Worm (Caenorhabditis elegans): ENCODE results near the gene H34I24.1.

H34I24.1 gene

ce11 chrIII:2836742-2837416, 10.0 kb upstream of the H34I24.1 start:
- TF ChIP-seq ceh-28 (tag; optimal IDR thresholded peaks at IDR 0.05) (peak; percentile 81), F44E2.7 (GFP tag; IDR thresholded peaks at IDR 0.05) (peak; percentile 39; the same call in 1 of the 2 replicates)

ce11 chrIII:2840877-2841540, 5.8 kb upstream of the H34I24.1 start, which contains the start of gene Y71H2AR.2:
Y71H2AR.2 (minus strand) TSS chrIII:2840927.
- TF ChIP-seq nhr-237 (tag; optimal IDR thresholded peaks at IDR 0.05), result no peak
- no peak for TF ChIP-seq mxl-2 (GFP tag; conservative IDR thresholded peaks at IDR 0.05)
- no peak for TF ChIP-seq dmd-8 (GFP tag; IDR thresholded peaks at IDR 0.05)
- no peak for TF ChIP-seq jun-1 (tag; optimal IDR thresholded peaks at IDR 0.05)
- peak; percentile 91 for TF ChIP-seq aha-1 (tag)

ce11 chrIII:2841856-2842373, 4.9 kb upstream of the H34I24.1 start, which contains the start of gene H34I24.2:
H34I24.2 (plus strand) TSS chrIII:2842044.
- TF ChIP-seq daf-12 (tag; optimal IDR thresholded peaks at IDR 0.05), result no peak
- TF ChIP-seq unc-62 (GFP tag; optimal IDR thresholded peaks at IDR 0.05 in 1 of 2), result peak in 1 of 2 experiments; percentile 66
- no peak for TF ChIP-seq unc-62 (tag; optimal IDR thresholded peaks at IDR 0.05)
- peak; percentile 92 for TF ChIP-seq pqm-1 (tag; optimal IDR thresholded peaks at IDR 0.05)
- no peak for TF ChIP-seq T20F7.1 (GFP tag; optimal IDR thresholded peaks at IDR 0.05)
- TF ChIP-seq nhr-76 (tag; optimal IDR thresholded peaks at IDR 0.05), result no peak
- peak; percentile 21 for TF ChIP-seq nhr-28 (tag; optimal IDR thresholded peaks at IDR 0.05)
- TF ChIP-seq hlh-11 (tag; optimal IDR thresholded peaks at IDR 0.05), result peak; percentile 5
- no peak for TF ChIP-seq R02D3.7 (tag; optimal IDR thresholded peaks at IDR 0.05)
- 0 out of 2 replicates have a peak, but pooled peaks have one; percentile 14 for TF ChIP-seq php-3 (GFP tag; IDR thresholded peaks at IDR 0.05)
- peak; percentile 46; the same call in 1 of the 2 replicates for TF ChIP-seq ceh-20 (GFP tag; IDR thresholded peaks at IDR 0.05)
- peak; percentile 63 for TF ChIP-seq aha-1 (tag)

ce11 chrIII:2855929-2856328, 9.1 kb downstream of the H34I24.1 start, which contains the start of gene F56F11.4:
F56F11.4 (plus strand) TSS chrIII:2856229.
- TF ChIP-seq nhr-77 (tag; optimal IDR thresholded peaks at IDR 0.05), result no peak
- TF ChIP-seq attf-4 (tag; optimal IDR thresholded peaks at IDR 0.05), result no peak
- TF ChIP-seq gei-8 (GFP tag; optimal IDR thresholded peaks at IDR 0.05), result no peak
- TF ChIP-seq mxl-2 (GFP tag; conservative IDR thresholded peaks at IDR 0.05), result no peak
- no peak for TF ChIP-seq nhr-10 (tag; optimal IDR thresholded peaks at IDR 0.05)
- no peak for TF ChIP-seq lsy-2 (tag; optimal IDR thresholded peaks at IDR 0.05)
- no peak for TF ChIP-seq lir-3 (tag; optimal IDR thresholded peaks at IDR 0.05)
- TF ChIP-seq nhr-76 (tag; optimal IDR thresholded peaks at IDR 0.05), result no peak

ce11 chrIII:2858334-2858733, 11.5 kb downstream of the H34I24.1 start:
- TF ChIP-seq gei-8 (GFP tag; optimal IDR thresholded peaks at IDR 0.05), result no peak
- TF ChIP-seq hmg-1.1 (GFP tag; IDR thresholded peaks at IDR 0.05), result no peak
- peak; percentile 41 for TF ChIP-seq unc-130 (GFP tag; optimal IDR thresholded peaks at IDR 0.05)
- TF ChIP-seq ceh-44 (GFP tag; IDR thresholded peaks at IDR 0.05), result no peak
- TF ChIP-seq ceh-20 (GFP tag; IDR thresholded peaks at IDR 0.05), result no peak
- TF ChIP-seq arid-1 (GFP tag; conservative IDR thresholded peaks at IDR 0.05), result no peak
- TF ChIP-seq skn-1 (tag; optimal IDR thresholded peaks at IDR 0.05), result no peak

ce11 chrIII:2864669-2865068, 17.8 kb downstream of the H34I24.1 start:
- no peak for TF ChIP-seq snpc-1.2 (GFP tag; IDR thresholded peaks at IDR 0.05)
- TF ChIP-seq nhr-41 (GFP tag; IDR thresholded peaks at IDR 0.05), result no peak
- TF ChIP-seq nhr-10 (tag; optimal IDR thresholded peaks at IDR 0.05), result no peak
- TF ChIP-seq spr-3 (GFP tag; optimal IDR thresholded peaks at IDR 0.05), result no peak
- no peak for TF ChIP-seq mxl-2 (GFP tag; conservative IDR thresholded peaks at IDR 0.05)
- no peak for TF ChIP-seq ZK546.5 (tag; optimal IDR thresholded peaks at IDR 0.05)
- no peak for TF ChIP-seq unc-39 (tag; optimal IDR thresholded peaks at IDR 0.05)
- TF ChIP-seq ceh-82 (tag; optimal IDR thresholded peaks at IDR 0.05), result no peak
